Fruit fly (Drosophila melanogaster) whole organism, embryonic: ENCODE data around the gene CG17283.

Experiments used
- Bteb2 ChIP-seq: fragments of 200-800 bp; sonication (Bioruptor generic); optimal IDR thresholded peaks from 2 replicates; lab custom pipeline; 2016; ENCODE audit warnings: missing biosample characterization, missing genetic modification characterization
- CG10366 ChIP-seq: fragments of 200-800 bp; sonication (Bioruptor generic); IDR thresholded peaks from 2 replicates; pipeline ENCODE4 v1.3.6; 2022; ENCODE audit warnings: missing biosample characterization, missing genetic modification characterization
- CG11504 ChIP-seq: fragments of 200-800 bp; sonication (Bioruptor generic); optimal IDR thresholded peaks from 3 replicates; lab custom pipeline; 2019; ENCODE audit warnings: missing biosample characterization, mild to moderate bottlenecking, missing genetic modification characterization, moderate library complexity
- CG12071 ChIP-seq: fragments of 200-800 bp; sonication (Bioruptor generic); optimal IDR thresholded peaks from 3 replicates; lab custom pipeline; 2018; ENCODE audit warnings: missing biosample characterization, mild to moderate bottlenecking, missing genetic modification characterization
- CG12299 ChIP-seq: fragments of 200-800 bp; sonication (Bioruptor generic); optimal IDR thresholded peaks from 2 replicates; lab custom pipeline; 2018; ENCODE audit warnings: missing biosample characterization, mild to moderate bottlenecking, missing genetic modification characterization
- CG1233 ChIP-seq: fragments of 200-800 bp; sonication (Bioruptor generic); optimal IDR thresholded peaks from 4 replicates; lab custom pipeline; 2018; ENCODE audit warnings: missing biosample characterization, mild to moderate bottlenecking, missing genetic modification characterization
- CG12942 ChIP-seq: fragments of 200-800 bp; sonication (Bioruptor generic); optimal IDR thresholded peaks from 3 replicates; lab custom pipeline; 2016; ENCODE audit warnings: missing biosample characterization, missing genetic modification characterization
- CG13624 ChIP-seq: fragments of 200-800 bp; sonication (Bioruptor generic); optimal IDR thresholded peaks from 2 replicates; lab custom pipeline; 2016; ENCODE audit warnings: missing biosample characterization, missing genetic modification characterization
- CG14441 ChIP-seq: fragments of 200-800 bp; sonication (Bioruptor generic); IDR thresholded peaks from 2 replicates; pipeline ENCODE4 v1.3.6; 2022; ENCODE audit warnings: missing biosample characterization, missing genetic modification characterization
- CG15011 ChIP-seq: fragments of 200-800 bp; sonication (Bioruptor generic); optimal IDR thresholded peaks from 3 replicates; lab custom pipeline; 2018; ENCODE audit warnings: missing biosample characterization, mild to moderate bottlenecking, missing genetic modification characterization
- CG15601 ChIP-seq: fragments of 200-800 bp; sonication (Bioruptor generic); optimal IDR thresholded peaks from 3 replicates; lab custom pipeline; 2019; ENCODE audit warnings: missing biosample characterization, mild to moderate bottlenecking, missing genetic modification characterization, moderate library complexity
- CG18262 ChIP-seq: fragments of 200-800 bp; optimal IDR thresholded peaks from 3 replicates; lab custom pipeline; 2019; ENCODE audit warnings: missing biosample characterization, mild to moderate bottlenecking, missing genetic modification characterization, moderate library complexity
- CG2120 ChIP-seq: fragments of 200-800 bp; sonication (Bioruptor generic); optimal IDR thresholded peaks from 3 replicates; lab custom pipeline; 2016; ENCODE audit warnings: missing biosample characterization, missing genetic modification characterization
- CG31224 ChIP-seq: fragments of 200-800 bp; sonication (Bioruptor generic); IDR thresholded peaks from 2 replicates; pipeline ENCODE4 v1.3.6; 2022; ENCODE audit warnings: missing biosample characterization, missing genetic modification characterization
- CG32772 ChIP-seq: fragments of 200-800 bp; sonication (Bioruptor generic); IDR thresholded peaks from 2 replicates; pipeline ENCODE4 v1.3.6; 2022; ENCODE audit warnings: missing biosample characterization, missing genetic modification characterization
- CG8290 ChIP-seq, 3 experiments: fragments of 200-800 bp; sonication (Bioruptor generic); optimal IDR thresholded peaks; 2 replicates each; lab custom pipeline; 2016 to 2019; ENCODE audit warnings: missing biosample characterization in 3 of 3, missing genetic modification characterization in 3 of 3, mild to moderate bottlenecking in 2 of 3, moderate library complexity in 1 of 3
- CG8359 ChIP-seq: fragments of 200-800 bp; sonication (Bioruptor generic); optimal IDR thresholded peaks from 2 replicates; lab custom pipeline; 2017; ENCODE audit warnings: missing biosample characterization, mild to moderate bottlenecking, missing genetic modification characterization, borderline replicate concordance
- CG9215 ChIP-seq: fragments of 200-800 bp; sonication (Bioruptor generic); IDR thresholded peaks from 2 replicates; pipeline ENCODE4 v1.3.6; 2022; ENCODE audit warnings: missing biosample characterization, missing genetic modification characterization
- CG9797 ChIP-seq: fragments of 200-800 bp; sonication (Bioruptor generic); optimal IDR thresholded peaks from 3 replicates; lab custom pipeline; 2018; ENCODE audit warnings: missing biosample characterization, mild to moderate bottlenecking, missing genetic modification characterization
- CG9817 ChIP-seq: fragments of 200-800 bp; sonication (Bioruptor generic); optimal IDR thresholded peaks from 2 replicates; lab custom pipeline; 2018; ENCODE audit warnings: missing biosample characterization, mild to moderate bottlenecking, missing genetic modification characterization, moderate library complexity
- CrebB ChIP-seq: fragments of 200-800 bp; sonication (Bioruptor generic); optimal IDR thresholded peaks from 3 replicates; lab custom pipeline; 2018; ENCODE audit warnings: missing biosample characterization, mild to moderate bottlenecking, missing genetic modification characterization
- Gsc ChIP-seq: fragments of 200-800 bp; sonication (Bioruptor generic); IDR thresholded peaks from 2 replicates; pipeline ENCODE4 v1.3.6; 2022; ENCODE audit warnings: missing biosample characterization, missing genetic modification characterization
- HLH3B ChIP-seq: fragments of 200-800 bp; sonication (Bioruptor generic); IDR thresholded peaks from 2 replicates; pipeline ENCODE4 v1.3.6; 2022; ENCODE audit warnings: missing biosample characterization, missing genetic modification characterization
- Max ChIP-seq: fragments of 200-800 bp; sonication (Bioruptor generic); optimal IDR thresholded peaks from 2 replicates; lab custom pipeline; 2016; ENCODE audit warnings: missing biosample characterization, mild to moderate bottlenecking, missing genetic modification characterization
- Mes4 ChIP-seq: fragments of 200-800 bp; sonication (Bioruptor generic); optimal IDR thresholded peaks from 2 replicates; lab custom pipeline; 2016; ENCODE audit warnings: missing biosample characterization, missing genetic modification characterization
- NC2α ChIP-seq: fragments of 200-800 bp; sonication (Bioruptor generic); optimal IDR thresholded peaks from 2 replicates; lab custom pipeline; 2016; ENCODE audit warnings: missing biosample characterization, missing genetic modification characterization
- NFAT ChIP-seq: fragments of 200-800 bp; sonication (Bioruptor generic); IDR thresholded peaks from 2 replicates; pipeline ENCODE4 v1.3.6; 2022; ENCODE audit warnings: missing biosample characterization, missing genetic modification characterization
- Optix ChIP-seq: fragments of 200-800 bp; sonication (Bioruptor generic); IDR thresholded peaks from 3 replicates; pipeline ENCODE4 v1.3.6; 2022; ENCODE audit warnings: missing biosample characterization, missing genetic modification characterization
- Ravus ChIP-seq: fragments of 200-800 bp; sonication (Bioruptor generic); IDR thresholded peaks from 2 replicates; pipeline ENCODE4 v1.3.6; 2022; ENCODE audit warnings: missing biosample characterization, missing genetic modification characterization
- Sox102F ChIP-seq: fragments of 200-800 bp; sonication (Bioruptor generic); optimal IDR thresholded peaks from 2 replicates; lab custom pipeline; 2018; ENCODE audit warnings: missing biosample characterization, mild to moderate bottlenecking, missing genetic modification characterization, moderate library complexity
- Sry-β ChIP-seq: fragments of 200-800 bp; sonication (Bioruptor generic); optimal IDR thresholded peaks from 2 replicates; lab custom pipeline; 2018; ENCODE audit warnings: missing biosample characterization, mild to moderate bottlenecking, missing genetic modification characterization, moderate library complexity
- Ssrp ChIP-seq: fragments of 200-800 bp; sonication (Bioruptor generic); optimal IDR thresholded peaks from 2 replicates; lab custom pipeline; 2018; ENCODE audit warnings: missing biosample characterization, mild to moderate bottlenecking, missing genetic modification characterization, moderate library complexity
- bcd ChIP-seq: fragments of 200-800 bp; sonication (Bioruptor generic); optimal IDR thresholded peaks from 2 replicates; lab custom pipeline; 2017; ENCODE audit warnings: missing biosample characterization, mild to moderate bottlenecking, missing genetic modification characterization
- bowl ChIP-seq: fragments of 200-800 bp; sonication (Bioruptor generic); IDR thresholded peaks from 2 replicates; pipeline ENCODE4 v1.3.6; 2022; ENCODE audit warnings: missing biosample characterization, missing genetic modification characterization
- br ChIP-seq: fragments of >200 bp; optimal IDR thresholded peaks from 2 replicates; lab custom pipeline; 2017
- cato ChIP-seq: fragments of 200-800 bp; sonication (Bioruptor generic); optimal IDR thresholded peaks from 2 replicates; lab custom pipeline; 2016; ENCODE audit warnings: missing biosample characterization, missing genetic modification characterization, borderline replicate concordance
- caup ChIP-seq: fragments of 200-800 bp; sonication (Bioruptor generic); optimal IDR thresholded peaks from 3 replicates; lab custom pipeline; 2017; ENCODE audit warnings: missing biosample characterization, mild to moderate bottlenecking, missing genetic modification characterization, moderate library complexity; ENCODE audit not compliant: severe bottlenecking
- danr ChIP-seq: fragments of 200-800 bp; sonication (Bioruptor generic); IDR thresholded peaks from 2 replicates; pipeline ENCODE4 v1.3.6; 2022; ENCODE audit warnings: missing biosample characterization, missing genetic modification characterization
- en ChIP-seq: fragments of 200-800 bp; sonication (Bioruptor generic); optimal IDR thresholded peaks from 2 replicates; lab custom pipeline; 2016; ENCODE audit warnings: missing biosample characterization, missing genetic modification characterization
- exex ChIP-seq: fragments of 200-800 bp; sonication (Bioruptor generic); optimal IDR thresholded peaks from 4 replicates; lab custom pipeline; 2018; ENCODE audit warnings: missing biosample characterization, mild to moderate bottlenecking, missing genetic modification characterization, moderate library complexity
- ind ChIP-seq: fragments of 200-800 bp; sonication (Bioruptor generic); optimal IDR thresholded peaks from 3 replicates; lab custom pipeline; 2016; ENCODE audit warnings: missing biosample characterization, missing genetic modification characterization
- insv ChIP-seq, 2 experiments: fragments of 200-800 bp; sonication (Bioruptor generic); optimal IDR thresholded peaks; 3 replicates each; lab custom pipeline; 2016 to 2018; ENCODE audit warnings: missing biosample characterization in 2 of 2, missing genetic modification characterization in 2 of 2
- kah ChIP-seq: fragments of 200-800 bp; sonication (Bioruptor generic); optimal IDR thresholded peaks from 2 replicates; lab custom pipeline; 2018; ENCODE audit warnings: missing biosample characterization, mild to moderate bottlenecking, missing genetic modification characterization
- kay ChIP-seq: fragments of 200-800 bp; sonication (Bioruptor generic); optimal IDR thresholded peaks from 2 replicates; lab custom pipeline; 2016; ENCODE audit warnings: missing biosample characterization, missing genetic modification characterization
- nmo ChIP-seq: fragments of 200-800 bp; sonication (Bioruptor generic); optimal IDR thresholded peaks from 2 replicates; lab custom pipeline; 2018; ENCODE audit warnings: missing biosample characterization, mild to moderate bottlenecking, missing genetic modification characterization, moderate library complexity
- otp ChIP-seq: fragments of 200-800 bp; sonication (Bioruptor generic); IDR thresholded peaks from 3 replicates; pipeline ENCODE4, ENCODE4 v1.3.6; 2022; ENCODE audit warnings: missing biosample characterization, missing genetic modification characterization
- prd ChIP-seq, 3 experiments: fragments of >200 bp in 2 of 3; fragments of 200-800 bp in 1 of 3; sonication (Bioruptor generic) in 1 of 3; optimal IDR thresholded peaks in 2 of 3; IDR thresholded peaks in 1 of 3; 2 replicates in 2 of 3; 3 replicates in 1 of 3; pipeline versions ENCODE4 v1.3.6 to Lab custom; 2017 to 2022; ENCODE audit warnings: missing biosample characterization in 1 of 3, missing genetic modification characterization in 1 of 3
- sob ChIP-seq: fragments of 200-800 bp; sonication (Bioruptor generic); IDR thresholded peaks from 2 replicates; pipeline ENCODE4 v1.3.6; 2022; ENCODE audit warnings: missing biosample characterization, missing genetic modification characterization
- trh ChIP-seq: fragments of 200-800 bp; sonication (Bioruptor generic); optimal IDR thresholded peaks from 2 replicates; lab custom pipeline; 2016; ENCODE audit warnings: missing biosample characterization, missing genetic modification characterization
- wdn ChIP-seq: fragments of 200-800 bp; sonication (Bioruptor generic); IDR thresholded peaks from 2 replicates; pipeline ENCODE4 v1.3.6; 2022; ENCODE audit warnings: missing biosample characterization, missing genetic modification characterization
- z ChIP-seq: fragments of 200-800 bp; sonication (Bioruptor generic); IDR thresholded peaks from 3 replicates; pipeline ENCODE4 v1.3.6; 2022; ENCODE audit warnings: missing biosample characterization, missing genetic modification characterization

The CG17283 gene

DNA sequence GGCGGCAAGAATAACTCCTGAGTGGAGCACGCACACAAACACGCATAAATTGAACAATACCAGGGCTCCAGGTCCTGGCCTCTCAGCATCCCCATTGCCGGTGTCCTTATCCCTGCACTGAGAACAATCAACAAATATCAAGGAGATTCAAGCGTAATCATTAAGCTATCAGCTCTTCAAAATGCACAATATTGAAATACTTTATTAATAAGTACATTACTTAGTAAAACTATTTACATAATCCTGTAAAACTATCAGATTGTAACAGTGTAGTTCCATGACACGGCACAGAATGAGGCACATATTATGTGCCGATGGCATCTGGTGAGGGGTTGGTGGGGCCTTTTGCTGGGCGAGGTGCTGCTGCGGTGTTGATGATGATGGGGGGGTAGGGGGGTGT is 36.6 kb upstream of the CG17283 start (continued):
- TF ChIP-seq CG14441 (GFP tag; lab: Robert Waterston, UW) (0 out of 2 replicates have a peak, but pooled peaks have one; percentile 13), otp (GFP tag; lab: Robert Waterston, UW) (0 out of 3 replicates have a peak, but pooled peaks have one; percentile 11), Sox102F (GFP tag; lab: Kevin White, UChicago) (peak; percentile 19), CrebB (tag; lab: Kevin White, UChicago) (no peak), CG12942 (GFP tag; lab: Kevin White, UChicago) (no peak), CG9817 (tag; lab: Kevin White, UChicago) (peak; percentile 24), CG10366 (GFP tag; lab: Robert Waterston, UW) (no peak; the same call in 1 of the 2 replicates), Ssrp (tag; lab: Kevin White, UChicago) (no peak), Bteb2 (GFP tag; lab: Kevin White, UChicago) (no peak), sob (peak; percentile 27; the same call in 1 of the 2 replicates), ind (GFP tag; lab: Kevin White, UChicago) (peak; percentile 11), CG11504 (peak; percentile 49), trh (GFP tag; lab: Kevin White, UChicago) (no peak), CG8359 (GFP tag; lab: Kevin White, UChicago) (no peak), bowl (GFP tag; lab: Robert Waterston, UW) (no peak), CG32772 (GFP tag; lab: Robert Waterston, UW) (peak; percentile 17; the same call in 1 of the 2 replicates), kah (GFP tag; lab: Kevin White, UChicago) (no peak), Sry-β (no peak), caup (peak; percentile 26), cato (no peak), CG15601 (no peak), CG18262 (tag; lab: Kevin White, UChicago) (no peak), bcd (GFP tag; lab: Kevin White, UChicago) (peak; percentile 16), CG8290 (GFP tag; optimal IDR thresholded peaks at IDR 0.05; lab: Kevin White, UChicago) (no peak), CG8290 (tag; optimal IDR thresholded peaks at IDR 0.05; lab: Kevin White, UChicago) (peak in 1 of 2 experiments; percentile 64), kay (no peak), Optix (no peak), CG15011 (GFP tag; lab: Kevin White, UChicago) (no peak), nmo (GFP tag; lab: Kevin White, UChicago) (peak; percentile 2), CG2120 (GFP tag; lab: Kevin White, UChicago) (peak; percentile 41), exex (tag; lab: Kevin White, UChicago) (no peak), NFAT (GFP tag; lab: Robert Waterston, UW) (peak; percentile 4; the same call in 1 of the 2 replicates), prd (optimal IDR thresholded peaks at IDR 0.05; lab: Kevin White, UChicago) (no peak), prd (GFP tag; IDR thresholded peaks at IDR 0.05; lab: Robert Waterston, UW) (no peak), Ravus (GFP tag; lab: Robert Waterston, UW) (no peak), danr (GFP tag; lab: Robert Waterston, UW) (no peak), z (GFP tag; lab: Robert Waterston, UW) (no peak), NC2α (no peak), CG13624 (GFP tag; lab: Kevin White, UChicago) (no peak), CG9215 (GFP tag; lab: Robert Waterston, UW) (no peak), CG31224 (GFP tag; lab: Robert Waterston, UW) (no peak), CG1233 (no peak), CG12299 (no peak), HLH3B (peak; percentile 54; the same call in 1 of the 2 replicates), insv (GFP tag; optimal IDR thresholded peaks at IDR 0.05; lab: Kevin White, UChicago) (no peak), CG12071 (GFP tag; lab: Kevin White, UChicago) (peak; percentile 14), wdn (GFP tag; lab: Robert Waterston, UW) (no peak), Gsc (GFP tag; lab: Robert Waterston, UW) (no peak), Max (no peak), Mes4 (GFP tag; lab: Kevin White, UChicago) (no peak), CG9797 (GFP tag; lab: Kevin White, UChicago) (no peak), en (no peak), br (no peak)
